Worm (Caenorhabditis elegans): Measurements from ENCODE around the gene dpy-20.

Gene dpy-20

DNA sequence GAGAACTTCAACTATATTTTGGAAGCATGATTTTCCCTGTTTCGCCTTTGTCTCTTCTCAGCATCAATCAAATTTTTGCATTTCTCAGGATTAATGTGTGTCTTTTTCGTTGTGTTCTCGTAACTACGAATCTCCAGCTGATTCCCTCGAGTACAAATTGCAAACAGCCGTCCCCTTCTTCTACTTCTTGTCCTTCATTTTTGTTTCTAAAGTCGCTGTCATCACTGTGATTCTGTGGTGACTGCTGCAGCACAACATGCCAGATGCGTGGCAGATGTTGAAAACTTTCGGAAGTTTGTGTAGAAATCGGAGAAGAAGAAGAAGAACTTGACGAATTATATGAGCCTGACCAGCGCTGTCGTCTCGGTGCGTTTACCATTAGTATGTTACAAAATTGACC lies 12.6 kb upstream of the dpy-20 start:
- TF ChIP-seq hlh-11 (tag; optimal IDR thresholded peaks at IDR 0.05) (no peak), unc-130 (GFP tag; optimal IDR thresholded peaks at IDR 0.05) (no peak), mdl-1 (tag; optimal IDR thresholded peaks at IDR 0.05) (no peak), zag-1 (tag; optimal IDR thresholded peaks at IDR 0.05) (no peak), attf-4 (tag; optimal IDR thresholded peaks at IDR 0.05) (no peak), dve-1 (tag; optimal IDR thresholded peaks at IDR 0.05; ENCODE audit: insufficient read depth) (no peak), daf-19 (GFP tag; conservative IDR thresholded peaks at IDR 0.05) (no peak), ztf-7 (tag; optimal IDR thresholded peaks at IDR 0.05) (no peak), nhr-42 (GFP tag; IDR thresholded peaks at IDR 0.05) (no peak), zfp-2 (tag; optimal IDR thresholded peaks at IDR 0.05) (no peak)

DNA sequence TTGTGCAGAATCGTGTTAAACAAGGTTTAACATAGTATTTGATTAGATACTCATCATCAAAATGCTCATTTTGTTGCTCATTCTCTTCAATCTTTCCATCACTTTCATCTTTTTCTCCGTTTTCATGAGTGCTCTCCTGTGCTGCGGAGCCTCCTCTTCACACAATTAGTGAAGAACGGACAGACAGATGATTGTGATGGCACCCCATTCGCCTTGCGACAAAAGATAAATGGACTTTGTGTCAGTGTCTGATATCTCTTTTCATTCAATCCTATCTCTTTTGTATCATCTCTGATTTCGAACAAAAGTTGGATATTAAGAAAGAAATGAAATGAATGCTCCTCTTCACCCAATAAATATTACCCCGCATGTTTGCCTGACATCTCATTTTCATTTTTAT lies 9.7 kb upstream of the dpy-20 start:
- TF ChIP-seq unc-62 (GFP tag; optimal IDR thresholded peaks at IDR 0.05 in 1 of 2): peak in 1 of 2 experiments; percentile 49
- no peak for TF ChIP-seq unc-62 (tag; optimal IDR thresholded peaks at IDR 0.05)
- no peak for TF ChIP-seq vab-7 (GFP tag; IDR thresholded peaks at IDR 0.05)
- peak in 1 of 2 experiments; percentile 22 for TF ChIP-seq daf-16 (GFP tag; optimal IDR thresholded peaks at IDR 0.05)
- TF ChIP-seq daf-16 (tag; optimal IDR thresholded peaks at IDR 0.05): no peak
- TF ChIP-seq hlh-11 (tag; optimal IDR thresholded peaks at IDR 0.05): peak; percentile 9

DNA sequence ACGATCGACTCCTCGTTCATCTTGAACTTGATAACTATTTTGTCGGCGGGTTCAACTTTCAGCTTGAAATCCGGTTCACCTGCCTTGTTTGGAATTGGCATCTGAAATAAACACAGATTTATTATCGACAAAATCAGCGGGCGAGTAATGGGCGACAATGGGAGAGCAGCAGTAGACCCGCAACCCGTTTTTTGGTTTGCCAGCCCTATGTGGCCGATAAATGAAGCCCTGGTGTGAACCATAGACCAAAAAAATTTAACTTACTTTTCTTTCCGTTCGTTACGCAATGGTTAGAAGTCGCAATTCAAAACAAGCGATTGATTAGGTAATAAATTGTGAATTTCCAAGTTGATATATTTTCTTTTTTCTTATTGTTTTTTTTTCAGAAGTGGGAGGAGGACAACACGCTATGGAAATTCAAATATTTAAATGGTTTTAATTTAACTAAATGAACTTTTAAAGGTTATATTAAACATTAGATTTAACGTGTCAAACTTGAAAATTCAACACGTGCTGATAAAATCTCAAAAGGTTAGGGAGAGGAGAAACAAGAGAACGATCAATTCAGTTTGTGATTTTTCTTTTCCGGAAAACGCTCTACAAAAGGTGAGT lies 3.1 kb upstream of the dpy-20 start, which contains the start of the genes T22B3.3 and alg-3:
Gene T22B3.3, minus strand, starts transcription at position 101 of the 612 bp plus-strand sequence.
Gene alg-3, plus strand, starts transcription at position 562 of the 612 bp plus-strand sequence.
- TF ChIP-seq nhr-111 (GFP tag; optimal IDR thresholded peaks at IDR 0.05): no peak
- no peak for TF ChIP-seq zip-11 (GFP tag; IDR thresholded peaks at IDR 0.05)
- no peak for TF ChIP-seq ZK546.5 (tag; optimal IDR thresholded peaks at IDR 0.05)
- TF ChIP-seq F44E2.7 (GFP tag; IDR thresholded peaks at IDR 0.05): no peak
- no peak for TF ChIP-seq nhr-41 (GFP tag; IDR thresholded peaks at IDR 0.05)
- TF ChIP-seq daf-8 (GFP tag; IDR thresholded peaks at IDR 0.05): no peak
- TF ChIP-seq php-3 (GFP tag; IDR thresholded peaks at IDR 0.05): no peak
- no peak for TF ChIP-seq mxl-2 (GFP tag; conservative IDR thresholded peaks at IDR 0.05)
- TF ChIP-seq aha-1 (tag): no peak
- no peak for TF ChIP-seq hlh-11 (tag; optimal IDR thresholded peaks at IDR 0.05)
- TF ChIP-seq unc-39 (tag; optimal IDR thresholded peaks at IDR 0.05): no peak
- TF ChIP-seq nhr-76 (tag; optimal IDR thresholded peaks at IDR 0.05): no peak

DNA sequence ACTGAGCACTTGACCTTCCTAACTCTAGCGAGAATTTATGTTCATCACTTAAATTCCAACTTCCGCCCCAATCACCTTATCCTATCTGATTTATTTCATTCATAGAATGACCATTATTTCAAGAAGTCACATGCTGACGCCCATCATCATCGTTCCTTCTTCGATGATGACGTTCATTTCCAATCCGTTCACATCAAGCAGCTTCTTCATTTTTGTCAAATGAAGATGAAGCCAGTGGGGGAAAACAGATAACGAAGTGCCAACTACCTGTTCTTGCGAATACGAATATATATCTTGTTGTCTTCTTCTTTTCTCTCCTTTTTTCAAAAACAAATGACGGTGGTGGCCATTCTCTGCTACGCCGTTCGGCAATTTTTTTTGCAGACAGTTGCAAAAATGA lies 1.2 kb upstream of the dpy-20 start:
- TF ChIP-seq aha-1 (tag) (peak; percentile 79), lim-7 (GFP tag; IDR thresholded peaks at IDR 0.05) (no peak), hlh-11 (tag; optimal IDR thresholded peaks at IDR 0.05) (peak; percentile 47), hlh-30 (tag; optimal IDR thresholded peaks at IDR 0.05; ENCODE audit: insufficient read depth) (peak; percentile 19), unc-62 (GFP tag; optimal IDR thresholded peaks at IDR 0.05 in 1 of 2) (peak in 1 of 2 experiments; percentile 33), unc-62 (tag; optimal IDR thresholded peaks at IDR 0.05) (no peak), ceh-28 (tag; optimal IDR thresholded peaks at IDR 0.05) (no peak), nhr-48 (tag; optimal IDR thresholded peaks at IDR 0.05) (peak; percentile 12), ceh-44 (GFP tag; IDR thresholded peaks at IDR 0.05) (no peak), nhr-28 (tag; optimal IDR thresholded peaks at IDR 0.05) (peak; percentile 16)

DNA sequence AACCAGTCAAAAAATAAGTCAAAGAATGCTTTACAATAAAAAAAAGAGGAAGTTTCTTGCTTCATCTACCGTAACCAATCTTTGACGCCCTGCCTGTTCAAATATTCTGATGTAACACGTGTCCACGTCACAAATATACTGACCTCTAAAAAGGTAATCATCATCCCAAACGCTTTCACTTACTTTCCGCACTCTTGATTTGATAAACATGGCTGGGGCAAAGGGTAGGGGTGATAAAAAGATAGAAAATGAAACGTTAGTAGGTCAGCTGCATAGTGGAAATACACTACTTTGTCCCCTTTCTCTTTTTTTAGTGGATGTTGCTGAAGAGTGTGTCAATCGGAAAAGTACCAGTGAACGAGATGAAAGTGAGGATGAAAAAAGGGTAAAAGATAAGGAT lies 552 bp downstream of the dpy-20 start:
- TF ChIP-seq nhr-28 (tag; optimal IDR thresholded peaks at IDR 0.05) (peak; percentile 4), nhr-6 (tag; optimal IDR thresholded peaks at IDR 0.05) (no peak), D1046.2 (GFP tag; IDR thresholded peaks at IDR 0.05) (no peak), vab-7 (GFP tag; IDR thresholded peaks at IDR 0.05) (no peak), nhr-111 (GFP tag; optimal IDR thresholded peaks at IDR 0.05) (no peak), ztf-11 (tag; optimal IDR thresholded peaks at IDR 0.05) (no peak), unc-130 (GFP tag; optimal IDR thresholded peaks at IDR 0.05) (no peak), ces-1 (GFP tag; optimal IDR thresholded peaks at IDR 0.05) (no peak), aha-1 (tag) (no peak), unc-62 (GFP tag; optimal IDR thresholded peaks at IDR 0.05 in 1 of 2) (peak in 1 of 2 experiments; percentile 16), unc-62 (tag; optimal IDR thresholded peaks at IDR 0.05) (no peak), hlh-30 (tag; optimal IDR thresholded peaks at IDR 0.05; ENCODE audit: insufficient read depth) (peak; percentile 20), mxl-3 (GFP tag; optimal IDR thresholded peaks at IDR 0.05) (peak; percentile 58)

Data from whole organism, L4 larva.